Fruit fly (Drosophila melanogaster): ENCODE results near the gene Arl1.

Arl1 gene

dm6 chr3L:15999358-16000005 is 16.5 kb downstream of the Arl1 start (continued):
- TF ChIP-seq sisA (GFP tag; IDR thresholded peaks at IDR 0.05) (no peak), seq (GFP tag; IDR thresholded peaks at IDR 0.05) (peak; percentile 53; the same call in 1 of the 2 replicates), ara (GFP tag; IDR thresholded peaks at IDR 0.05) (0 out of 2 replicates have a peak, but pooled peaks have one; percentile 15), Opbp (GFP tag; IDR thresholded peaks at IDR 0.05; ENCODE audit: partially characterized antibody) (no peak), CG12299 (tag; optimal IDR thresholded peaks at IDR 0.05) (no peak), chif (GFP tag; optimal IDR thresholded peaks at IDR 0.05) (no peak), Ets65A (GFP tag) (no peak), onecut (GFP tag; IDR thresholded peaks at IDR 0.05) (no peak), scrt (GFP tag; optimal IDR thresholded peaks at IDR 0.05) (peak; percentile 36), CG17328 (GFP tag; IDR thresholded peaks at IDR 0.05) (no peak), pros (GFP tag; optimal IDR thresholded peaks at IDR 0.05) (peak; percentile 47), zen2 (GFP tag; IDR thresholded peaks at IDR 0.05; ENCODE audit: partially characterized antibody) (no peak), emc (GFP tag; optimal IDR thresholded peaks at IDR 0.05) (no peak), Pdp1 (GFP tag; optimal IDR thresholded peaks at IDR 0.05) (peak in 1 of 2 experiments; percentile 41), ab (GFP tag; optimal IDR thresholded peaks at IDR 0.05) (no peak), CG13894 (tag; optimal IDR thresholded peaks at IDR 0.05) (peak; percentile 10), HLH54F (GFP tag; optimal IDR thresholded peaks at IDR 0.05) (peak; percentile 24), dpn (GFP tag; optimal IDR thresholded peaks at IDR 0.05) (peak in 1 of 2 experiments; percentile 52), Hmr (GFP tag; optimal IDR thresholded peaks at IDR 0.05) (peak; percentile 50), Taf1 (GFP tag; IDR thresholded peaks at IDR 0.05) (no peak), Jarid2 (GFP tag; optimal IDR thresholded peaks at IDR 0.05) (no peak), CG10274 (GFP tag; optimal IDR thresholded peaks at IDR 0.05) (no peak), Gsc (GFP tag; IDR thresholded peaks at IDR 0.05) (no peak), HmgZ (tag; optimal IDR thresholded peaks at IDR 0.05) (peak; percentile 43), CG14965 (GFP tag; optimal IDR thresholded peaks at IDR 0.05; ENCODE audit: borderline replicate concordance) (no peak), stwl (tag; optimal IDR thresholded peaks at IDR 0.05) (no peak), CG18764 (GFP tag; optimal IDR thresholded peaks at IDR 0.05) (peak; percentile 17), dmrt11E (tag; optimal IDR thresholded peaks at IDR 0.05) (peak; percentile 30), Hr3 (GFP tag; optimal IDR thresholded peaks at IDR 0.05) (peak; percentile 12), Stat92E (GFP tag; optimal IDR thresholded peaks at IDR 0.05) (peak in 1 of 3 experiments; percentile 37), CG3163 (GFP tag; optimal IDR thresholded peaks at IDR 0.05) (no peak), CG11456 (GFP tag; IDR thresholded peaks at IDR 0.05) (no peak), zfh2 (GFP tag; optimal IDR thresholded peaks at IDR 0.05) (no peak), Dbx (GFP tag; IDR thresholded peaks at IDR 0.05) (peak; percentile 39; the same call in 1 of the 3 replicates), Trl (optimal IDR thresholded peaks at IDR 0.05) (no peak), Trl (GFP tag; optimal IDR thresholded peaks at IDR 0.05) (no peak), p53 (GFP tag; optimal IDR thresholded peaks at IDR 0.05) (no peak), CG32532 (GFP tag; IDR thresholded peaks at IDR 0.05) (peak; percentile 64; the same call in 1 of the 2 replicates), bab2 (GFP tag; optimal IDR thresholded peaks at IDR 0.05) (peak; percentile 50), CG1602 (GFP tag; optimal IDR thresholded peaks at IDR 0.05) (no peak), dysf (GFP tag; IDR thresholded peaks at IDR 0.05) (peak; percentile 65; the same call in 1 of the 3 replicates), tup (GFP tag; optimal IDR thresholded peaks at IDR 0.05) (no peak), odd (GFP tag; optimal IDR thresholded peaks at IDR 0.05) (no peak), vvl (GFP tag; IDR thresholded peaks at IDR 0.05) (peak; percentile 55; the same call in 1 of the 2 replicates), gem (tag; optimal IDR thresholded peaks at IDR 0.05) (peak; percentile 74), fd64A (GFP tag; optimal IDR thresholded peaks at IDR 0.05) (no peak), ash1 (GFP tag; optimal IDR thresholded peaks at IDR 0.05) (no peak), Six4 (GFP tag; optimal IDR thresholded peaks at IDR 0.05) (no peak), Atf3 (GFP tag; optimal IDR thresholded peaks at IDR 0.05) (peak; percentile 14), dan (GFP tag; IDR thresholded peaks at IDR 0.05) (no peak)
